Worm (Caenorhabditis elegans): Measurements from ENCODE around the gene C10C5.5.

The C10C5.5 gene

ce11 chrIV:9381136-9381535, at the start of gene C10C5.5:
C10C5.5 (plus strand) TSS chrIV:9381436.
- TF ChIP-seq nhr-20 (tag; optimal IDR thresholded peaks at IDR 0.05) (no peak), tlp-1 (tag; optimal IDR thresholded peaks at IDR 0.05) (no peak), xbp-1 (tag; optimal IDR thresholded peaks at IDR 0.05) (no peak), nhr-90 (tag; optimal IDR thresholded peaks at IDR 0.05; ENCODE audit: poor library complexity) (no peak), nhr-77 (tag; optimal IDR thresholded peaks at IDR 0.05) (no peak), pqm-1 (tag; optimal IDR thresholded peaks at IDR 0.05) (no peak), egl-13 (tag; optimal IDR thresholded peaks at IDR 0.05) (no peak), alr-1 (tag; optimal IDR thresholded peaks at IDR 0.05; ENCODE audit: borderline replicate concordance) (no peak), rnt-1 (tag; optimal IDR thresholded peaks at IDR 0.05) (no peak), mep-1 (tag; optimal IDR thresholded peaks at IDR 0.05) (no peak), hlh-17 (GFP tag; optimal IDR thresholded peaks at IDR 0.05; ENCODE audit: borderline replicate concordance) (no peak), lir-3 (tag; optimal IDR thresholded peaks at IDR 0.05; ENCODE audit: poor library complexity) (no peak), vab-15 (tag; optimal IDR thresholded peaks at IDR 0.05) (no peak), snpc-4 (tag; optimal IDR thresholded peaks at IDR 0.05) (no peak), F16B12.6 (tag; optimal IDR thresholded peaks at IDR 0.05) (no peak), Y116A8C.19 (tag; optimal IDR thresholded peaks at IDR 0.05; ENCODE audit: borderline replicate concordance) (no peak)

ce11 chrIV:9333007-9333406, 48.2 kb upstream of the C10C5.5 start:
- TF ChIP-seq ama-1 (optimal IDR thresholded peaks at IDR 0.05) (peak; percentile 45), zag-1 (tag; optimal IDR thresholded peaks at IDR 0.05) (no peak), lin-15B (tag; optimal IDR thresholded peaks at IDR 0.05) (no peak), nhr-90 (tag; optimal IDR thresholded peaks at IDR 0.05; ENCODE audit: poor library complexity) (peak; percentile 5), sox-4 (tag; optimal IDR thresholded peaks at IDR 0.05) (no peak), ceh-88 (GFP tag; IDR thresholded peaks at IDR 0.05) (no peak), lir-3 (tag; optimal IDR thresholded peaks at IDR 0.05; ENCODE audit: poor library complexity) (no peak), lsy-2 (tag; optimal IDR thresholded peaks at IDR 0.05) (no peak), snpc-4 (tag; optimal IDR thresholded peaks at IDR 0.05) (no peak), ceh-63 (GFP tag; optimal IDR thresholded peaks at IDR 0.05) (no peak), elt-2 (tag; optimal IDR thresholded peaks at IDR 0.05) (peak; percentile 47), efl-1 (optimal IDR thresholded peaks at IDR 0.05) (no peak), efl-1 (GFP tag; optimal IDR thresholded peaks at IDR 0.05 in 1 of 2) (peak in 1 of 2 experiments; percentile 41), hlh-4 (tag; optimal IDR thresholded peaks at IDR 0.05) (no peak)

- TF ChIP-seq fkh-10 (GFP tag; optimal IDR thresholded peaks at IDR 0.05) (no peak), C04F5.9 (tag; optimal IDR thresholded peaks at IDR 0.05) (no peak), ces-1 (GFP tag; optimal IDR thresholded peaks at IDR 0.05) (no peak), lin-13 (GFP tag; optimal IDR thresholded peaks at IDR 0.05) (no peak), aly-2 (tag; optimal IDR thresholded peaks at IDR 0.05) (no peak), unc-130 (tag; optimal IDR thresholded peaks at IDR 0.05) (no peak), grh-1 (GFP tag; IDR thresholded peaks at IDR 0.05) (no peak), pag-3 (tag; optimal IDR thresholded peaks at IDR 0.05; ENCODE audit: borderline replicate concordance, insufficient read depth) (no peak), xbp-1 (tag; optimal IDR thresholded peaks at IDR 0.05) (peak; percentile 48), fos-1 (tag; optimal IDR thresholded peaks at IDR 0.05) (no peak), egl-27 (tag; optimal IDR thresholded peaks at IDR 0.05) (no peak), blmp-1 (tag; optimal IDR thresholded peaks at IDR 0.05) (peak; percentile 39), lin-14 (GFP tag; optimal IDR thresholded peaks at IDR 0.05) (peak; percentile 75), mab-9 (GFP tag; IDR thresholded peaks at IDR 0.05) (no peak), skn-1 (tag; optimal IDR thresholded peaks at IDR 0.05) (no peak), dpl-1 (GFP tag; optimal IDR thresholded peaks at IDR 0.05) (peak in 2 of 3 experiments; percentile 17 to 48), nhr-85 (tag) (peak; percentile 55), fkh-4 (tag; optimal IDR thresholded peaks at IDR 0.05; ENCODE audit: borderline replicate concordance) (no peak), nhr-12 (tag; optimal IDR thresholded peaks at IDR 0.05) (no peak), egl-13 (tag; optimal IDR thresholded peaks at IDR 0.05) (no peak), tlp-1 (tag; optimal IDR thresholded peaks at IDR 0.05) (no peak), vab-15 (tag; optimal IDR thresholded peaks at IDR 0.05) (no peak), unc-86 (tag; optimal IDR thresholded peaks at IDR 0.05) (no peak), nhr-237 (tag; optimal IDR thresholded peaks at IDR 0.05) (no peak), ztf-4 (tag; optimal IDR thresholded peaks at IDR 0.05) (no peak), jun-1 (tag; optimal IDR thresholded peaks at IDR 0.05) (no peak), ztf-11 (tag; optimal IDR thresholded peaks at IDR 0.05) (no peak)
These were observed 45.5 kb upstream of the C10C5.5 start, which contains the start of the genes coa-4 and T20D3.14 for ce11 chrIV:9335552-9336251. coa-4 (minus strand) TSS chrIV:9335602. T20D3.14 (minus strand) TSS chrIV:9335909.
